Worm (Caenorhabditis elegans) whole organism, L2 larva: ENCODE results near the gene clec-198.

Source experiments
- F13H6.1 ChIP-seq: sonication (generic microtip); optimal IDR thresholded peaks from 2 replicates; lab custom pipeline; 2016; ENCODE audit warnings: missing genetic modification characterization, missing compliant biosample characterization
- R02D3.7 ChIP-seq: fragments of 150-350 bp; optimal IDR thresholded peaks from 2 replicates; lab custom pipeline; 2014; ENCODE audit warnings: missing biosample characterization, missing genetic modification characterization
- alr-1 ChIP-seq: fragments of 150-350 bp; optimal IDR thresholded peaks from 2 replicates; lab custom pipeline; 2014; ENCODE audit warnings: missing biosample characterization, missing genetic modification characterization
- aly-2 ChIP-seq: fragments of 150-350 bp; optimal IDR thresholded peaks from 2 replicates; lab custom pipeline; 2014; ENCODE audit warnings: missing biosample characterization, missing genetic modification characterization
- ceh-16 ChIP-seq: fragments of 150-350 bp; optimal IDR thresholded peaks from 2 replicates; lab custom pipeline; 2014; ENCODE audit warnings: missing biosample characterization, missing genetic modification characterization
- ceh-82 ChIP-seq: fragments of 150-350 bp; optimal IDR thresholded peaks from 2 replicates; lab custom pipeline; 2014; ENCODE audit warnings: missing biosample characterization, missing genetic modification characterization
- crh-2 ChIP-seq: sonication (generic microtip); optimal IDR thresholded peaks from 2 replicates; lab custom pipeline; 2017; ENCODE audit warnings: missing biosample characterization, missing genetic modification characterization
- dmd-4 ChIP-seq: sonication (generic microtip); optimal IDR thresholded peaks from 2 replicates; lab custom pipeline; 2017; ENCODE audit warnings: missing biosample characterization, missing genetic modification characterization
- egl-27 ChIP-seq: sonication (generic microtip); optimal IDR thresholded peaks from 3 replicates; lab custom pipeline; 2017; ENCODE audit warnings: missing biosample characterization, missing genetic modification reagents, missing genetic modification characterization
- elt-1 ChIP-seq: fragments of 150-350 bp; optimal IDR thresholded peaks from 2 replicates; lab custom pipeline; 2014; ENCODE audit warnings: missing biosample characterization, missing genetic modification characterization
- elt-3 ChIP-seq: sonication (generic microtip); optimal IDR thresholded peaks from 2 replicates; lab custom pipeline; 2017; ENCODE audit warnings: missing biosample characterization, missing genetic modification characterization
- fos-1 ChIP-seq: fragments of 150-350 bp; optimal IDR thresholded peaks from 2 replicates; lab custom pipeline; 2014; ENCODE audit warnings: missing biosample characterization, missing genetic modification characterization
- gmeb-1 ChIP-seq: fragments of 150-350 bp; optimal IDR thresholded peaks from 2 replicates; lab custom pipeline; 2014; ENCODE audit warnings: missing biosample characterization, missing genetic modification characterization
- lsy-2 ChIP-seq, 2 experiments: fragments of 150-350 bp in 1 of 2; sonication (generic microtip) in 1 of 2; optimal IDR thresholded peaks; 2 replicates each; lab custom pipeline; 2014 to 2017; ENCODE audit warnings: missing biosample characterization in 2 of 2, missing genetic modification characterization in 2 of 2
- mab-5 ChIP-seq: fragments of 150-350 bp; optimal IDR thresholded peaks from 2 replicates; lab custom pipeline; 2014; ENCODE audit warnings: missing biosample characterization, missing genetic modification characterization
- mdl-1 ChIP-seq, 2 experiments: fragments of 150-350 bp in 1 of 2; sonication (generic microtip) in 1 of 2; optimal IDR thresholded peaks; 2 replicates each; lab custom pipeline; 2017; ENCODE audit warnings: missing biosample characterization in 2 of 2, missing genetic modification characterization in 2 of 2
- nhr-11 ChIP-seq: fragments of 150-350 bp; optimal IDR thresholded peaks from 2 replicates; lab custom pipeline; 2014; ENCODE audit warnings: missing biosample characterization, missing genetic modification characterization
- nhr-23 ChIP-seq: fragments of 150-350 bp; optimal IDR thresholded peaks from 2 replicates; lab custom pipeline; 2014; ENCODE audit warnings: missing biosample characterization, missing genetic modification reagents, missing genetic modification characterization
- nhr-6 ChIP-seq: fragments of 150-350 bp; optimal IDR thresholded peaks from 2 replicates; lab custom pipeline; 2014; ENCODE audit warnings: missing biosample characterization, missing genetic modification characterization
- nhr-77 ChIP-seq: fragments of 150-350 bp; optimal IDR thresholded peaks from 2 replicates; lab custom pipeline; 2014; ENCODE audit warnings: missing biosample characterization, missing genetic modification characterization
- skn-1 ChIP-seq: sonication (generic microtip); optimal IDR thresholded peaks from 2 replicates; lab custom pipeline; 2017; ENCODE audit warnings: missing biosample characterization, missing genetic modification characterization
- sma-3 ChIP-seq: sonication (generic microtip); optimal IDR thresholded peaks from 2 replicates; lab custom pipeline; 2016; ENCODE audit warnings: missing genetic modification reagents, missing genetic modification characterization, missing compliant biosample characterization
- snpc-4 ChIP-seq: fragments of 150-350 bp; optimal IDR thresholded peaks from 2 replicates; lab custom pipeline; 2014; ENCODE audit warnings: missing biosample characterization, missing genetic modification characterization
- unc-39 ChIP-seq: fragments of 150-350 bp; optimal IDR thresholded peaks from 2 replicates; lab custom pipeline; 2014; ENCODE audit warnings: missing biosample characterization, missing genetic modification characterization
- unc-55 ChIP-seq: fragments of 150-350 bp; sonication (generic microtip); optimal IDR thresholded peaks from 3 replicates; lab custom pipeline; 2014; ENCODE audit warnings: missing biosample characterization, missing genetic modification reagents, missing genetic modification characterization
- unc-62 ChIP-seq: fragments of 150-350 bp; optimal IDR thresholded peaks from 2 replicates; lab custom pipeline; 2014; ENCODE audit warnings: missing biosample characterization, missing genetic modification reagents, missing genetic modification characterization
- zag-1 ChIP-seq: fragments of 150-350 bp; optimal IDR thresholded peaks from 2 replicates; lab custom pipeline; 2014; ENCODE audit warnings: missing biosample characterization, missing genetic modification characterization
- ztf-1 ChIP-seq: fragments of 200-800 bp; sonication (Bioruptor generic); conservative IDR thresholded peaks from 2 replicates; pipeline ENCODE4 v1.3.6; 2022; ENCODE audit warnings: missing genetic modification characterization, missing compliant biosample characterization
- ztf-11 ChIP-seq: sonication (generic microtip); optimal IDR thresholded peaks from 2 replicates; lab custom pipeline; 2017; ENCODE audit warnings: missing biosample characterization, missing genetic modification characterization

clec-198 gene

ce11 chrIV:17382029-17382428 lies 35.1 kb downstream of the clec-198 start, which contains the start of gene C30H6.8:
C30H6.8 (plus strand) TSS chrIV:17382329.
- no peak for TF ChIP-seq elt-1
- no peak for TF ChIP-seq ztf-1 (GFP tag; lab: Robert Waterston, UW)
- TF ChIP-seq unc-39 (tag; lab: Kevin White, UChicago), result no peak
- TF ChIP-seq nhr-6, result no peak
- TF ChIP-seq nhr-77 (tag; lab: Kevin White, UChicago), result no peak
- TF ChIP-seq ztf-11 (tag; lab: Kevin White, UChicago), result no peak
- TF ChIP-seq F13H6.1 (tag; lab: Kevin White, UChicago), result no peak
- TF ChIP-seq ceh-82 (tag; lab: Kevin White, UChicago), result no peak
- no peak for TF ChIP-seq sma-3 (GFP tag; lab: Kevin White, UChicago)
- no peak for TF ChIP-seq mab-5 (tag; lab: Kevin White, UChicago)
- TF ChIP-seq mdl-1 (tag; optimal IDR thresholded peaks at IDR 0.05; lab: Kevin White, UChicago), result no peak
- TF ChIP-seq, all 48 proteins: peak for 0

DNA sequence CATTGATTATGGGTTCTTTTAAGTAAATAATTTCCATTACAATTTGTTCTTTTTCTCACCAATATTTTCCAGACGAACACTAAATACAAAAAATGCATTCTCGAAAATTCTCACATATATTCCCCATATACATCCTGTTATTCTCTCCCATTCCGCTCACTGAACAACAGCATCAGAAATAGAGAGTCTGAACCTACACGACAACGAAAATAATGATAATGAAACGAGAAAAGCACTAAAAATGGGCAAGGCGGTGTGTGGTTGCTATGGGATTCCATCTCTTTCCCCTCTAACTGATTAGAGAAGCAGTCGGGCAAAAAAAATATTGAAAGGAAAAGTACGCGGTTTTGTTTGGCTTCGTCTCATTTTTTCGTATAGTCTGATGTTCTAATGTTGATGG lies 36.1 kb downstream of the clec-198 start, which contains the start of gene C30H6.12:
TSS of gene C30H6.12 (plus strand) at position 301 of the 400 bp plus-strand sequence.
- TF ChIP-seq crh-2 (no peak), skn-1 (tag; lab: Kevin White, UChicago) (no peak), nhr-11 (tag; lab: Kevin White, UChicago) (no peak), dmd-4 (tag; lab: Kevin White, UChicago) (no peak), elt-3 (tag; lab: Kevin White, UChicago) (no peak), egl-27 (no peak), nhr-23 (tag; lab: Kevin White, UChicago) (no peak)

- TF ChIP-seq fos-1 (tag; lab: Kevin White, UChicago) (peak; percentile 74), aly-2 (tag; lab: Kevin White, UChicago) (no peak), dmd-4 (tag; lab: Kevin White, UChicago) (no peak)
- TF ChIP-seq, all 48 proteins: peak for 1
Measured at ce11 chrIV:17387442-17387967, 40.5 kb downstream of the clec-198 start, which contains the start of gene T02D1.8. T02D1.8 (minus strand) TSS chrIV:17387492.

DNA sequence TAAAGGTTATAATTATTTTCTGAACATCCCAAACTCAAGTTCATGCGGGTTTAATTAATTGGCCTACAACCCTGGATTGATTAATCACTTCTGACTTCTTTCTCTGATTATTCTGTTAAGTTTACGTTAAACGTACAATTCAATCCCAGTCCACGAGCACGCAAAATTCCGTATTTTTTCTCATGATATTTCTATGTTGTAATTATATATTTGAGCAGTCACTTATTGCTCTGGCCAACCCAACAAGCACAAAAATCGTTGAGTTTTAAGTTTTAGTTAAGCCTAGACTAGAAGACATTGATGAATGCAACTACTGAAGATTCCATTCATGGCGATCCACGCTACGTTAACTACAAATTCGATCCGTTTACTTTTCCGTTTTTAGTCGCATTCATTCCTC lies 48.9 kb downstream of the clec-198 start, which contains the start of gene sru-15:
TSS of gene sru-15 (plus strand) at position 301 of the 400 bp plus-strand sequence.
- TF ChIP-seq R02D3.7 (no peak), skn-1 (tag; lab: Kevin White, UChicago) (no peak), zag-1 (tag; lab: Kevin White, UChicago) (no peak), ztf-11 (tag; lab: Kevin White, UChicago) (no peak), gmeb-1 (tag; lab: Kevin White, UChicago) (no peak), crh-2 (no peak), unc-55 (GFP tag; lab: Kevin White, UChicago) (no peak), snpc-4 (tag; lab: Kevin White, UChicago) (no peak), ceh-16 (tag; lab: Kevin White, UChicago) (no peak), fos-1 (tag; lab: Kevin White, UChicago) (no peak), unc-62 (GFP tag; lab: Kevin White, UChicago) (no peak)

DNA sequence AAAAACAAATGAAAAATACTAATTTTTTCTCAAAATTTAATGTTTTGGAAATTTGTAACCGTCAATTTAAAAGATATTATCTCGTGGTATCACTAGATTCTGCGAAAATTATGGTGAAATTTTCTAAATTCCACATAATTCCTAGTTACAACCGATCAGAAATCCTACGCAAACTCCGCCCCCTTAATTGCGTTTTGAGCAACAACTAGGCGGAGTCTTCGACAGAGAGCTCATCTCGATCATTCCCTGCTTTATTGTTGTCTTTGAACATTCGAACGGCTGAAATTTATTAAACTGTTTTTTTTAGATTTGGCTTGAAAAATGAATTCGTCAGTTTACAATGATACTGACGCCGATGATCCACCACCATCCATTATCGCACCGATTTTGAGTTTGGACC lies 52.5 kb downstream of the clec-198 start, which contains the start of gene T02D1.4:
TSS of gene T02D1.4 (plus strand) at position 301 of the 400 bp plus-strand sequence.
- TF ChIP-seq ceh-16 (tag; lab: Kevin White, UChicago) (no peak), R02D3.7 (no peak), lsy-2 (tag; optimal IDR thresholded peaks at IDR 0.05; lab: Kevin White, UChicago) (no peak), skn-1 (tag; lab: Kevin White, UChicago) (no peak), gmeb-1 (tag; lab: Kevin White, UChicago) (no peak), nhr-11 (tag; lab: Kevin White, UChicago) (no peak), elt-3 (tag; lab: Kevin White, UChicago) (no peak), alr-1 (tag; lab: Kevin White, UChicago) (no peak), unc-39 (tag; lab: Kevin White, UChicago) (no peak), unc-55 (GFP tag; lab: Kevin White, UChicago) (no peak), nhr-77 (tag; lab: Kevin White, UChicago) (no peak)
